Worm (Caenorhabditis elegans) whole organism, late embryonic: ENCODE measurements around the gene pals-20.

ENCODE experiments used
- F13H6.1 ChIP-seq: sonication (generic microtip); optimal IDR thresholded peaks from 2 replicates; lab custom pipeline; 2016; ENCODE audit warnings: missing genetic modification characterization, missing compliant biosample characterization
- T23F11.4 ChIP-seq: fragments of 200-800 bp; sonication (Bioruptor generic); optimal IDR thresholded peaks from 2 replicates; lab custom pipeline; 2018; ENCODE audit warnings: mild to moderate bottlenecking, missing genetic modification characterization, missing compliant biosample characterization
- Y22D7AL.16 ChIP-seq: sonication (generic microtip); optimal IDR thresholded peaks from 2 replicates; lab custom pipeline; 2016; ENCODE audit warnings: missing genetic modification characterization, missing compliant biosample characterization
- ahr-1 ChIP-seq: sonication (generic microtip); optimal IDR thresholded peaks from 2 replicates; lab custom pipeline; 2016; ENCODE audit warnings: missing genetic modification characterization, missing compliant biosample characterization
- ceh-14 ChIP-seq: sonication (generic microtip); optimal IDR thresholded peaks from 2 replicates; lab custom pipeline; 2016; ENCODE audit warnings: missing genotype, missing genetic modification characterization, missing compliant biosample characterization
- ceh-18 ChIP-seq: sonication (generic microtip); optimal IDR thresholded peaks from 2 replicates; lab custom pipeline; 2016; ENCODE audit warnings: missing genetic modification characterization, missing compliant biosample characterization
- ceh-30 ChIP-seq: fragments of 150-350 bp; optimal IDR thresholded peaks from 2 replicates; lab custom pipeline; 2014; ENCODE audit warnings: missing biosample characterization, missing genetic modification characterization
- ceh-45 ChIP-seq: fragments of 200-800 bp; sonication (Bioruptor generic); IDR thresholded peaks from 2 replicates; pipeline ENCODE4 v1.3.6; 2022; ENCODE audit warnings: missing genetic modification reagents, missing genetic modification characterization, missing compliant biosample characterization
- ceh-6 ChIP-seq: fragments of 200-800 bp; sonication (Bioruptor generic); optimal IDR thresholded peaks from 2 replicates; lab custom pipeline; 2018; ENCODE audit warnings: mild to moderate bottlenecking, missing genetic modification characterization, missing compliant biosample characterization
- che-1 ChIP-seq: sonication (generic microtip); optimal IDR thresholded peaks from 2 replicates; lab custom pipeline; 2016; ENCODE audit warnings: mild to moderate bottlenecking, missing genetic modification characterization, missing compliant biosample characterization
- dmd-4 ChIP-seq: sonication (generic microtip); optimal IDR thresholded peaks from 2 replicates; lab custom pipeline; 2016; ENCODE audit warnings: borderline replicate concordance, missing genetic modification characterization, missing compliant biosample characterization
- dve-1 ChIP-seq: sonication (generic microtip); optimal IDR thresholded peaks from 2 replicates; lab custom pipeline; 2017; ENCODE audit warnings: antibody characterized with exemption, mild to moderate bottlenecking, missing genetic modification characterization, missing compliant biosample characterization
- eyg-1 ChIP-seq: sonication (generic microtip); optimal IDR thresholded peaks from 2 replicates; lab custom pipeline; 2016; ENCODE audit warnings: missing genotype, missing genetic modification characterization, missing compliant biosample characterization
- fax-1 ChIP-seq: sonication (generic microtip); optimal IDR thresholded peaks from 2 replicates; lab custom pipeline; 2016; ENCODE audit warnings: missing genotype, missing genetic modification characterization, missing compliant biosample characterization
- fkh-10 ChIP-seq: fragments of 150-350 bp; optimal IDR thresholded peaks from 2 replicates; lab custom pipeline; 2014; ENCODE audit warnings: missing biosample characterization, missing genetic modification reagents, missing genetic modification characterization
- fkh-6 ChIP-seq: sonication (generic microtip); optimal IDR thresholded peaks from 2 replicates; lab custom pipeline; 2016; ENCODE audit warnings: missing genetic modification characterization, missing compliant biosample characterization
- hlh-13 ChIP-seq: fragments of 200-800 bp; sonication (Bioruptor generic); optimal IDR thresholded peaks from 2 replicates; lab custom pipeline; 2018; ENCODE audit warnings: mild to moderate bottlenecking, missing genetic modification characterization, missing compliant biosample characterization
- hlh-30 ChIP-seq: sonication (generic microtip); optimal IDR thresholded peaks from 2 replicates; lab custom pipeline; 2017; ENCODE audit warnings: antibody characterized with exemption, missing genetic modification characterization, missing compliant biosample characterization; ENCODE audit not compliant: insufficient read depth
- hlh-8 ChIP-seq: sonication (generic microtip); optimal IDR thresholded peaks from 2 replicates; lab custom pipeline; 2016; ENCODE audit warnings: missing genotype, missing genetic modification characterization, missing compliant biosample characterization
- lin-11 ChIP-seq: fragments of 200-800 bp; sonication (Bioruptor generic); optimal IDR thresholded peaks from 2 replicates; lab custom pipeline; 2018; ENCODE audit warnings: mild to moderate bottlenecking, missing genetic modification characterization, missing compliant biosample characterization
- mec-3 ChIP-seq: sonication (generic microtip); optimal IDR thresholded peaks from 2 replicates; lab custom pipeline; 2016; ENCODE audit warnings: borderline replicate concordance, missing genetic modification characterization, missing compliant biosample characterization
- nfya-1 ChIP-seq: sonication (generic microtip); optimal IDR thresholded peaks from 2 replicates; lab custom pipeline; 2017; ENCODE audit warnings: missing genetic modification characterization, mild to moderate bottlenecking, missing compliant biosample characterization, antibody characterized with exemption, moderate library complexity
- nhr-11 ChIP-seq: fragments of 150-350 bp; optimal IDR thresholded peaks from 2 replicates; lab custom pipeline; 2014; ENCODE audit warnings: missing biosample characterization, missing genetic modification characterization
- odd-2 ChIP-seq: sonication (generic microtip); optimal IDR thresholded peaks from 2 replicates; lab custom pipeline; 2017; ENCODE audit warnings: antibody characterized with exemption, mild to moderate bottlenecking, missing genetic modification characterization, missing compliant biosample characterization
- pat-9 ChIP-seq: fragments of 200-800 bp; sonication (Bioruptor generic); optimal IDR thresholded peaks from 2 replicates; lab custom pipeline; 2018; ENCODE audit warnings: mild to moderate bottlenecking, missing genetic modification characterization, moderate library complexity, missing compliant biosample characterization
- pha-4 ChIP-seq: fragments of 150-350 bp; optimal IDR thresholded peaks from 2 replicates; lab custom pipeline; 2018; ENCODE audit warnings: missing biosample characterization, missing genetic modification reagents, missing genetic modification characterization
- pros-1 ChIP-seq: fragments of 150-350 bp; optimal IDR thresholded peaks from 2 replicates; lab custom pipeline; 2014; ENCODE audit warnings: missing biosample characterization, missing genetic modification reagents, missing genetic modification characterization
- ref-2 ChIP-seq: sonication (generic microtip); optimal IDR thresholded peaks from 2 replicates; lab custom pipeline; 2016; ENCODE audit warnings: missing genetic modification characterization, missing compliant biosample characterization
- sdc-2 ChIP-seq: sonication (generic microtip); optimal IDR thresholded peaks from 2 replicates; lab custom pipeline; 2016; ENCODE audit warnings: missing genotype, missing genetic modification characterization, missing compliant biosample characterization
- sox-4 ChIP-seq: sonication (generic microtip); optimal IDR thresholded peaks from 2 replicates; lab custom pipeline; 2017; ENCODE audit warnings: mild to moderate bottlenecking, missing genetic modification characterization, inconsistent platforms, missing compliant biosample characterization
- syd-9 ChIP-seq: sonication (generic microtip); optimal IDR thresholded peaks from 2 replicates; lab custom pipeline; 2016; ENCODE audit warnings: mild to moderate bottlenecking, missing genetic modification characterization, moderate library complexity, missing compliant biosample characterization
- tbx-2 ChIP-seq: sonication (generic microtip); optimal IDR thresholded peaks from 2 replicates; lab custom pipeline; 2016; ENCODE audit warnings: missing genetic modification characterization, missing compliant biosample characterization
- unc-86 ChIP-seq: sonication (generic microtip); optimal IDR thresholded peaks from 2 replicates; lab custom pipeline; 2016; ENCODE audit warnings: missing genetic modification characterization, missing compliant biosample characterization
- ztf-16 ChIP-seq: sonication (generic microtip); optimal IDR thresholded peaks from 2 replicates; lab custom pipeline; 2017; ENCODE audit warnings: missing genetic modification characterization, missing compliant biosample characterization

The pals-20 gene

DNA sequence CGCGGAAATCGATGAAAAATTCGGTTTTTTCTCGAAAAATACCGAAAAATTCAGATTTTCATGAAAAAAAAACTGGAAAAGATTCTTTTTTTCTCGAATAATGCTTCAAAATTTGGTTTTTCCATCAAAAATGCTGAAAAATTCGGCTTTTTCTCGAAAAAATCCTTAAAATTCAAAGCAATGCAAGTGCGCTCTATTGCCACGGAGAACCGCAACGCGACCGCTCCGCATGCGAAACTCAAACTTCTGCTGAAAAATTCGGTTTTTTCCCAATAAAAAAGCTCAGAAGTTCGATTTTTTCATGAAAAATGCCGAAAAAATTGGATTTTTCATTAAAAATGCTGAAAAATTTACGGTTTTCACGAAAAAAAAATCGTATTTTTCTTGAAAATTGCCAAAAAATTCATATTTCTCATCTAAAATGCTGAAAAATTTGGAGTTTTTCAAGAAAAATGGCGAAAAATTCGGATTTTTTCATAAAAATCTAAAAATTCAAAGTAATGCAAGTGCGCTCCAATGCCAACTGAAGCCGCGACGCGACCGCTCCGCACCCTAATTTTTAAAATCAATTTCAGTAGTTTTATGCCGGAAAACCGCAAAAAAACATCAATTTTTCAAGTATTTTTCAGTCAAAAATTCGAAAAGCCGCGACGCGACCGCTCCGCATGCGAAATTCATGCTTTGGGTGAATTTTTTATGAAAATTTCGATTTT lies 25.2 kb upstream of the pals-20 start:
- TF ChIP-seq T23F11.4 (no peak), che-1 (tag; lab: Kevin White, UChicago) (no peak), syd-9 (no peak), tbx-2 (tag; lab: Kevin White, UChicago) (no peak), unc-86 (no peak), ceh-14 (tag; lab: Kevin White, UChicago) (no peak), hlh-13 (GFP tag; lab: Kevin White, UChicago) (no peak), ceh-6 (GFP tag; lab: Kevin White, UChicago) (no peak), fkh-6 (tag; lab: Kevin White, UChicago) (no peak), sdc-2 (no peak), nfya-1 (tag; lab: Kevin White, UChicago) (no peak), pat-9 (tag; lab: Kevin White, UChicago) (no peak)

DNA sequence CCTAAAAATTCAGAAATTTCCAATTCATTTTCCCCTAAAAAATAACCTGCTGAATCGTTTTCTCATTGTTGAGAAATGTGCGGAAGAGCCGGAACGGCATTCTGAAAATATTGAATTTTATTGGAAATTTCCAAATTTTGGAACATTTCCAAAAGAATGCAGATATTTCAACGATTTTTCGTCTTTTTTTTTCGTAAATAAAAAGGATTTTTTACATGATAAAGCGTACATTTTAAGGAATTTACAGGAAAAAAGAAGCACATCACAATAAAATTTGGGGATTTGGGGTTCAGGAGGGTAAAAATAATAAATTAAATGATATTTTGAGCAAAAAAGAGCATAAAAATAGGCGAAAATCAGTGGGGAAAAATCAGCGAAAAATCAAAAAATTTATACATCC lies 21.0 kb upstream of the pals-20 start, which contains the start of gene Y82E9BR.22:
TSS of gene Y82E9BR.22 (minus strand) at position 101 of the 400 bp plus-strand sequence.
- TF ChIP-seq Y22D7AL.16: no peak
- no peak for TF ChIP-seq nhr-11 (tag; lab: Kevin White, UChicago)

DNA sequence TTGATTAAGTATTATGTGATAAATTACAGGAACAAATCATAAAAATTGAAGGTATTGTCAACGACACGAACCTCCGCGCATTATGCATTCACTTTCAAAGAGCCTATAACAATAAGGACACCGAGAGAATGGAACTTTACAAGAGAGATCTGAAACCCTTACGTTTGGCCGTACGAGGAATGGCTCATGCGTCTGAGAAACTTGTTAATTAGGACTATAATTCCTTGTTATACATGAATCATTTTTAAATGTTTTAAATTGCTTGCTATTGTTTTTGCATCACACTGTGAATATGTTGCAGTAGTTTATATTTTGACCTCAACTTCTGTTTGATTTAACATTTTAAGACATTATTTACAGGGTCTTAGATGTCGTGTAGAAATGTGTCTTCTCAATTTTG lies 15.0 kb upstream of the pals-20 start, which contains the start of gene pals-18:
TSS of gene pals-18 (plus strand) at position 301 of the 400 bp plus-strand sequence.
- TF ChIP-seq nhr-11 (tag; lab: Kevin White, UChicago) (no peak), odd-2 (tag; lab: Kevin White, UChicago) (no peak), dve-1 (tag; lab: Kevin White, UChicago) (no peak), fax-1 (no peak), fkh-10 (GFP tag; lab: Kevin White, UChicago) (no peak), sox-4 (tag; lab: Kevin White, UChicago) (no peak), hlh-8 (tag; lab: Kevin White, UChicago) (no peak), unc-86 (no peak), lin-11 (tag; lab: Kevin White, UChicago) (no peak), ceh-18 (tag; lab: Kevin White, UChicago) (no peak), pros-1 (no peak), F13H6.1 (tag; lab: Kevin White, UChicago) (no peak), ahr-1 (tag; lab: Kevin White, UChicago) (no peak), pat-9 (tag; lab: Kevin White, UChicago) (no peak)

DNA sequence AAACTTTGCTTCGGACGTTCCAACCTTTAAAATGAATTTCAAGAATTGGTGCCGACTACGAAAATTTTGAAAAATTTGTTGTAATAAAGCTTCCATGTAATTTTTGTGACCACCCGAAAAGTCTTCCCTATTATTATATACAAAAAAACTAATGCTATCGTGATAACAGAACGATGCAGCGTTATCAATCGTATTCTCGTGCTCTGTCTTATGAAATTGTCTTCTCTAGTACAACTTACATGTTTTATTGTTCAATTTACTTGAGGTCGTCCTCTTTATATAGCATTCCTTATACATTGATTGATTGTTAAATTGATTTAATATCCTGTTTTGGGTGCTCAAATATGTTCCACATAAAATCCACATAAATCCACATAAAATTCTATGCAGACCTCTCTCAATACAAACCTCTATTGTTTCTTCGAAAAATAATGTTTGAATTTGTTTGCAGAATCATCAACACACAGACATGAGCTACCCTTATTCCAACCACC lies 13.4 kb upstream of the pals-20 start, which contains the start of gene pals-19:
TSS of gene pals-19 (plus strand) at position 444 of the 494 bp plus-strand sequence.
- TF ChIP-seq mec-3 (tag; lab: Kevin White, UChicago): no peak
- TF ChIP-seq hlh-30 (tag; lab: Kevin White, UChicago): no peak
- TF ChIP-seq fkh-6 (tag; lab: Kevin White, UChicago): no peak
- no peak for TF ChIP-seq ceh-30
- TF ChIP-seq nfya-1 (tag; lab: Kevin White, UChicago): no peak
- TF ChIP-seq ref-2 (tag; lab: Kevin White, UChicago): no peak
- no peak for TF ChIP-seq ceh-14 (tag; lab: Kevin White, UChicago)
- no peak for TF ChIP-seq pha-4 (tag; lab: Kevin White, UChicago)
- TF ChIP-seq eyg-1: no peak
- no peak for TF ChIP-seq F13H6.1 (tag; lab: Kevin White, UChicago)
- no peak for TF ChIP-seq ztf-16 (tag; lab: Kevin White, UChicago)
- no peak for TF ChIP-seq sox-4 (tag; lab: Kevin White, UChicago)
- no peak for TF ChIP-seq dmd-4 (tag; lab: Kevin White, UChicago)
- no peak for TF ChIP-seq fax-1
- TF ChIP-seq ceh-45 (GFP tag; lab: Robert Waterston, UW): no peak
